Worm (Caenorhabditis elegans) whole organism, mixed stage, embryonic: Measurements from ENCODE around the gene pfk-1.1.

Source experiments
- ces-1 ChIP-seq: fragments of 150-350 bp; optimal IDR thresholded peaks from 2 replicates; lab custom pipeline; 2014; ENCODE audit warnings: missing biosample characterization, missing genetic modification reagents, missing genetic modification characterization
- cnd-1 ChIP-seq: fragments of 200-800 bp; sonication (Bioruptor generic); optimal IDR thresholded peaks from 2 replicates; lab custom pipeline; 2018; ENCODE audit warnings: mild to moderate bottlenecking, missing genetic modification characterization, missing compliant biosample characterization
- elt-1 ChIP-seq: sonication (generic microtip); optimal IDR thresholded peaks from 2 replicates; lab custom pipeline; 2017; ENCODE audit warnings: missing genetic modification characterization, mild to moderate bottlenecking, missing compliant biosample characterization, antibody characterized with exemption, moderate library complexity, borderline replicate concordance; ENCODE audit not compliant: insufficient read depth
- elt-3 ChIP-seq: fragments of 150-350 bp; optimal IDR thresholded peaks from 2 replicates; lab custom pipeline; 2014; ENCODE audit warnings: missing biosample characterization, missing genetic modification characterization
- lin-13 ChIP-seq: fragments of 150-350 bp; optimal IDR thresholded peaks from 2 replicates; lab custom pipeline; 2014; ENCODE audit warnings: missing biosample characterization, missing genetic modification characterization
- lsy-2 ChIP-seq: fragments of 150-350 bp; optimal IDR thresholded peaks from 2 replicates; lab custom pipeline; 2014; ENCODE audit warnings: missing biosample characterization, missing genetic modification characterization
- nhr-12 ChIP-seq: fragments of 150-350 bp; optimal IDR thresholded peaks from 2 replicates; lab custom pipeline; 2014; ENCODE audit warnings: missing biosample characterization, missing genetic modification characterization
- nhr-237 ChIP-seq: fragments of 150-350 bp; optimal IDR thresholded peaks from 2 replicates; lab custom pipeline; 2014; ENCODE audit warnings: missing biosample characterization, missing genetic modification characterization
- nhr-28 ChIP-seq: fragments of 150-350 bp; optimal IDR thresholded peaks from 2 replicates; lab custom pipeline; 2014; ENCODE audit warnings: missing biosample characterization, missing genetic modification characterization
- nhr-76 ChIP-seq: sonication (generic microtip); optimal IDR thresholded peaks from 2 replicates; lab custom pipeline; 2017; ENCODE audit warnings: missing biosample characterization, missing genetic modification characterization
- pha-4 ChIP-seq: fragments of 150-350 bp; optimal IDR thresholded peaks from 2 replicates; lab custom pipeline; 2018; ENCODE audit warnings: missing biosample characterization, missing genetic modification reagents, missing genetic modification characterization
- unc-39 ChIP-seq: fragments of 150-350 bp; optimal IDR thresholded peaks from 2 replicates; lab custom pipeline; 2014; ENCODE audit warnings: missing biosample characterization, missing genetic modification characterization
- ztf-11 ChIP-seq: fragments of 150-350 bp; optimal IDR thresholded peaks from 2 replicates; lab custom pipeline; 2014; ENCODE audit warnings: missing biosample characterization, missing genetic modification characterization

ce11 chrX:2895646-2896045 lies 45.0 kb upstream of the pfk-1.1 start:
- TF ChIP-seq ces-1 (GFP tag; lab: Kevin White, UChicago), result no peak
- no peak for TF ChIP-seq lin-13 (tag; lab: Kevin White, UChicago)
- no peak for TF ChIP-seq lsy-2 (tag; lab: Kevin White, UChicago)
- TF ChIP-seq nhr-28, result no peak
- TF ChIP-seq elt-3 (tag; lab: Kevin White, UChicago), result no peak
- TF ChIP-seq unc-39 (tag; lab: Kevin White, UChicago), result no peak
- no peak for TF ChIP-seq pha-4
- TF ChIP-seq nhr-76 (tag; lab: Kevin White, UChicago), result no peak
- no peak for TF ChIP-seq nhr-12 (tag; lab: Kevin White, UChicago)
- no peak for TF ChIP-seq elt-1 (tag; lab: Kevin White, UChicago)
- no peak for TF ChIP-seq ztf-11
- no peak for TF ChIP-seq cnd-1
- no peak for TF ChIP-seq nhr-237 (tag; lab: Kevin White, UChicago)
